Worm (Caenorhabditis elegans) whole organism, late embryonic: ENCODE data around the gene Y38H6C.25.

Experiments
- C38D4.7 ChIP-seq: fragments of 200-800 bp; sonication (Bioruptor generic); optimal IDR thresholded peaks from 2 replicates; lab custom pipeline; 2018; ENCODE audit warnings: mild to moderate bottlenecking, missing genetic modification characterization, moderate library complexity, missing compliant biosample characterization
- F13H6.1 ChIP-seq: sonication (generic microtip); optimal IDR thresholded peaks from 2 replicates; lab custom pipeline; 2016; ENCODE audit warnings: missing genetic modification characterization, missing compliant biosample characterization
- T23F11.4 ChIP-seq: fragments of 200-800 bp; sonication (Bioruptor generic); optimal IDR thresholded peaks from 2 replicates; lab custom pipeline; 2018; ENCODE audit warnings: mild to moderate bottlenecking, missing genetic modification characterization, missing compliant biosample characterization
- Y22D7AL.16 ChIP-seq: sonication (generic microtip); optimal IDR thresholded peaks from 2 replicates; lab custom pipeline; 2016; ENCODE audit warnings: missing genetic modification characterization, missing compliant biosample characterization
- ahr-1 ChIP-seq: sonication (generic microtip); optimal IDR thresholded peaks from 2 replicates; lab custom pipeline; 2016; ENCODE audit warnings: missing genetic modification characterization, missing compliant biosample characterization
- ceh-14 ChIP-seq: sonication (generic microtip); optimal IDR thresholded peaks from 2 replicates; lab custom pipeline; 2016; ENCODE audit warnings: missing genotype, missing genetic modification characterization, missing compliant biosample characterization
- ceh-19 ChIP-seq: fragments of 200-800 bp; sonication (Bioruptor generic); optimal IDR thresholded peaks from 2 replicates; lab custom pipeline; 2018; ENCODE audit warnings: mild to moderate bottlenecking, missing genetic modification characterization, missing compliant biosample characterization
- ceh-2 ChIP-seq: sonication (generic microtip); optimal IDR thresholded peaks from 2 replicates; lab custom pipeline; 2016; ENCODE audit warnings: missing genotype, missing genetic modification characterization, missing compliant biosample characterization
- ceh-22 ChIP-seq: sonication (generic microtip); optimal IDR thresholded peaks from 2 replicates; lab custom pipeline; 2017; ENCODE audit warnings: missing biosample characterization, missing genetic modification characterization
- ceh-24 ChIP-seq: sonication (generic microtip); optimal IDR thresholded peaks from 2 replicates; lab custom pipeline; 2016; ENCODE audit warnings: mild to moderate bottlenecking, missing genetic modification characterization, missing compliant biosample characterization
- ceh-30 ChIP-seq: fragments of 150-350 bp; optimal IDR thresholded peaks from 2 replicates; lab custom pipeline; 2014; ENCODE audit warnings: missing biosample characterization, missing genetic modification characterization
- ceh-31 ChIP-seq: sonication (generic microtip); optimal IDR thresholded peaks from 2 replicates; lab custom pipeline; 2016; ENCODE audit warnings: missing genetic modification characterization, missing compliant biosample characterization
- ceh-34 ChIP-seq: sonication (generic microtip); optimal IDR thresholded peaks from 2 replicates; lab custom pipeline; 2016; ENCODE audit warnings: mild to moderate bottlenecking, missing genetic modification characterization, missing compliant biosample characterization
- ceh-45 ChIP-seq: fragments of 200-800 bp; sonication (Bioruptor generic); IDR thresholded peaks from 2 replicates; pipeline ENCODE4 v1.3.6; 2022; ENCODE audit warnings: missing genetic modification reagents, missing genetic modification characterization, missing compliant biosample characterization
- ceh-48 ChIP-seq: sonication (generic microtip); optimal IDR thresholded peaks from 2 replicates; lab custom pipeline; 2016; ENCODE audit warnings: missing genetic modification characterization, inconsistent platforms, missing compliant biosample characterization
- che-1 ChIP-seq: sonication (generic microtip); optimal IDR thresholded peaks from 2 replicates; lab custom pipeline; 2016; ENCODE audit warnings: mild to moderate bottlenecking, missing genetic modification characterization, missing compliant biosample characterization
- dmd-4 ChIP-seq: sonication (generic microtip); optimal IDR thresholded peaks from 2 replicates; lab custom pipeline; 2016; ENCODE audit warnings: borderline replicate concordance, missing genetic modification characterization, missing compliant biosample characterization
- dve-1 ChIP-seq: sonication (generic microtip); optimal IDR thresholded peaks from 2 replicates; lab custom pipeline; 2017; ENCODE audit warnings: antibody characterized with exemption, mild to moderate bottlenecking, missing genetic modification characterization, missing compliant biosample characterization
- elt-4 ChIP-seq: sonication (generic microtip); optimal IDR thresholded peaks from 2 replicates; lab custom pipeline; 2016; ENCODE audit warnings: missing genetic modification characterization, missing compliant biosample characterization
- fax-1 ChIP-seq: sonication (generic microtip); optimal IDR thresholded peaks from 2 replicates; lab custom pipeline; 2016; ENCODE audit warnings: missing genotype, missing genetic modification characterization, missing compliant biosample characterization
- fkh-6 ChIP-seq: sonication (generic microtip); optimal IDR thresholded peaks from 2 replicates; lab custom pipeline; 2016; ENCODE audit warnings: missing genetic modification characterization, missing compliant biosample characterization
- gmeb-2 ChIP-seq: sonication (generic microtip); optimal IDR thresholded peaks from 2 replicates; lab custom pipeline; 2016; ENCODE audit warnings: missing genetic modification characterization, inconsistent platforms, missing compliant biosample characterization
- hlh-15 ChIP-seq: sonication (generic microtip); optimal IDR thresholded peaks from 2 replicates; lab custom pipeline; 2016; ENCODE audit warnings: missing genetic modification characterization, missing compliant biosample characterization
- hlh-30 ChIP-seq: sonication (generic microtip); optimal IDR thresholded peaks from 2 replicates; lab custom pipeline; 2017; ENCODE audit warnings: antibody characterized with exemption, missing genetic modification characterization, missing compliant biosample characterization; ENCODE audit not compliant: insufficient read depth
- hlh-6 ChIP-seq: sonication (generic microtip); optimal IDR thresholded peaks from 2 replicates; lab custom pipeline; 2016; ENCODE audit warnings: missing genotype, missing genetic modification characterization, missing compliant biosample characterization
- lim-6 ChIP-seq: sonication (generic microtip); optimal IDR thresholded peaks from 2 replicates; lab custom pipeline; 2016; ENCODE audit warnings: missing genetic modification characterization, missing compliant biosample characterization
- madf-2 ChIP-seq: sonication (generic microtip); optimal IDR thresholded peaks from 2 replicates; lab custom pipeline; 2017; ENCODE audit warnings: missing genetic modification characterization, missing compliant biosample characterization
- mec-3 ChIP-seq: sonication (generic microtip); optimal IDR thresholded peaks from 2 replicates; lab custom pipeline; 2016; ENCODE audit warnings: borderline replicate concordance, missing genetic modification characterization, missing compliant biosample characterization
- odd-2 ChIP-seq: sonication (generic microtip); optimal IDR thresholded peaks from 2 replicates; lab custom pipeline; 2017; ENCODE audit warnings: antibody characterized with exemption, mild to moderate bottlenecking, missing genetic modification characterization, missing compliant biosample characterization
- pha-4 ChIP-seq: fragments of 150-350 bp; optimal IDR thresholded peaks from 2 replicates; lab custom pipeline; 2018; ENCODE audit warnings: missing biosample characterization, missing genetic modification reagents, missing genetic modification characterization
- pros-1 ChIP-seq: fragments of 150-350 bp; optimal IDR thresholded peaks from 2 replicates; lab custom pipeline; 2014; ENCODE audit warnings: missing biosample characterization, missing genetic modification reagents, missing genetic modification characterization
- ref-2 ChIP-seq: sonication (generic microtip); optimal IDR thresholded peaks from 2 replicates; lab custom pipeline; 2016; ENCODE audit warnings: missing genetic modification characterization, missing compliant biosample characterization
- sdc-2 ChIP-seq: sonication (generic microtip); optimal IDR thresholded peaks from 2 replicates; lab custom pipeline; 2016; ENCODE audit warnings: missing genotype, missing genetic modification characterization, missing compliant biosample characterization
- sox-2 ChIP-seq: fragments of 200-800 bp; sonication (Bioruptor generic); IDR thresholded peaks from 2 replicates; pipeline ENCODE4 v1.3.6; 2022; ENCODE audit warnings: missing genetic modification reagents, missing genetic modification characterization, missing compliant biosample characterization
- syd-9 ChIP-seq: sonication (generic microtip); optimal IDR thresholded peaks from 2 replicates; lab custom pipeline; 2016; ENCODE audit warnings: mild to moderate bottlenecking, missing genetic modification characterization, moderate library complexity, missing compliant biosample characterization
- tbx-2 ChIP-seq: sonication (generic microtip); optimal IDR thresholded peaks from 2 replicates; lab custom pipeline; 2016; ENCODE audit warnings: missing genetic modification characterization, missing compliant biosample characterization
- tbx-7 ChIP-seq: sonication (generic microtip); optimal IDR thresholded peaks from 2 replicates; lab custom pipeline; 2016; ENCODE audit warnings: missing genotype, missing genetic modification characterization, missing compliant biosample characterization
- ttx-3 ChIP-seq: sonication (generic microtip); optimal IDR thresholded peaks from 2 replicates; lab custom pipeline; 2016; ENCODE audit warnings: missing genetic modification reagents, missing genetic modification characterization, missing compliant biosample characterization
- unc-55 ChIP-seq: sonication (generic microtip); optimal IDR thresholded peaks from 2 replicates; lab custom pipeline; 2017; ENCODE audit warnings: missing biosample characterization, missing genetic modification reagents, missing genetic modification characterization
- zip-5 ChIP-seq: sonication (generic microtip); optimal IDR thresholded peaks from 2 replicates; lab custom pipeline; 2016; ENCODE audit warnings: missing genetic modification characterization, missing compliant biosample characterization
- ztf-16 ChIP-seq: sonication (generic microtip); optimal IDR thresholded peaks from 2 replicates; lab custom pipeline; 2017; ENCODE audit warnings: missing genetic modification characterization, missing compliant biosample characterization

The Y38H6C.25 gene

DNA sequence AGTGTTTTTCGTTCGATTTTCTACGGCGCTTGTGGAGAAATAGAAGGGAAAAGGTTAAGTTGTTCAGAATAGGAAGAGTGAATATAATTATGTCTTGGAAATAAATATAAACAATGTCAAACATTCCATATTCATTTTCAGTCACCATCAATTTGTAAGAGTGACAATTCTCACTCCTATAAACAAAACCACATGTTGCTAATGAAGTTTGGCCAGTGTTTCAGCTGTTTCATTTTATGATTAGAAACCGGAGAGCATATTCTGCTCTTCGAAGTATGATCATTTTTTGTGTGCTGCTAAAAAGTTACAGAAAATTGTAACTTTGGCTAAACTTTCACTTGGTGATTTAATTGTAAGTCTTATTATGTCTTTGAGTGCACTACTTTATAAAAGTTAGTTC, 36.1 kb downstream of the Y38H6C.25 start, which contains the start of gene Y38H6C.21:
Gene Y38H6C.21, minus strand, starts transcription at position 148 of the 400 bp plus-strand sequence.
- TF ChIP-seq Y22D7AL.16 (tag; lab: Kevin White, UChicago) (no peak), dve-1 (tag; lab: Kevin White, UChicago) (no peak), C38D4.7 (GFP tag; lab: Kevin White, UChicago) (no peak), hlh-15 (tag; lab: Kevin White, UChicago) (no peak), F13H6.1 (tag; lab: Kevin White, UChicago) (no peak), ceh-45 (GFP tag; lab: Robert Waterston, UW) (no peak), ceh-19 (no peak), che-1 (tag; lab: Kevin White, UChicago) (no peak), dmd-4 (tag; lab: Kevin White, UChicago) (no peak), ceh-31 (no peak), ceh-30 (no peak), ceh-14 (no peak), sdc-2 (tag; lab: Kevin White, UChicago) (no peak), ref-2 (tag; lab: Kevin White, UChicago) (no peak), ceh-22 (no peak), fkh-6 (tag; lab: Kevin White, UChicago) (no peak), fax-1 (tag; lab: Kevin White, UChicago) (no peak)

DNA sequence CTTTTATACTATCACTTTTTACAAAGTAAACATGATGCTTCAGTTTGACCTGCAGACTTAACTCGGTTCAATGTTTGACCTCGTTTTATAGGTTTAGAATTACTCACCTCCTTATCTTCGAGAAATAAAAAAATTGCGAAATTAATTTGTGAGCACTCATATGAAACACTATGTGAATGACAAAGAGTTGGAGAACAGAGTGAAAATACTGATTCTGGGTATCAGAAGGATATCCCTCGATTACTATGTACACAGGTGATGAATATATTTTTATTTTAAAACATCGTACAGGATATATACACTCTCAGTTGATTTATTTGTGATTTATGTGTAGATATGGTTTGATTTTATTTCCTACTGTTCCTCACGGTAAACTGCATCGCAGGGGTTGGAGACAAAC, 37.2 kb downstream of the Y38H6C.25 start, which contains the start of gene Y38H6C.23:
Gene Y38H6C.23, minus strand, starts transcription at position 101 of the 400 bp plus-strand sequence.
- TF ChIP-seq unc-55 (GFP tag; lab: Kevin White, UChicago) (no peak), tbx-7 (no peak), pha-4 (tag; lab: Kevin White, UChicago) (no peak), hlh-6 (tag; lab: Kevin White, UChicago) (no peak), ceh-2 (tag; lab: Kevin White, UChicago) (no peak), mec-3 (tag; lab: Kevin White, UChicago) (no peak), ahr-1 (tag; lab: Kevin White, UChicago) (no peak), che-1 (tag; lab: Kevin White, UChicago) (no peak), ceh-30 (no peak), zip-5 (no peak), gmeb-2 (tag; lab: Kevin White, UChicago) (no peak), ceh-22 (no peak), fkh-6 (tag; lab: Kevin White, UChicago) (no peak)
- TF ChIP-seq, all 69 proteins: peak for 0

DNA sequence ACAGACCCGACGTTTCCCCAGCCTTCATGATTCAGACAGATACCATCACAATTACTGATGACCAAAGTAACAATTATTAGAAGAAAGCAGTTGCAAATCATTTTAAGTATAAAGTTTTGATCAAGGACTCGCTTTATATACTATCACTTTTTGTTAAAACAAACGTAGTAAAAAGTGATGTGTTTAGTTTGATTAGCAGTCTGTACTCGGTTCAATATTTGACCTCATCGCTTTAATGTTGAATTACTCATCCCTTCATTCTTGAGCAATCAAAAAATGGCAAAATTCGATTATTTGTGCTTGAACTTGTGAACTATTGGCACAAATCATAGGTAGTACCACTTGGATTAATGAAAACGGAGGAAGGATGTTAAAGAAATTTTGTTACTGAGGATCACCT, 39.2 kb downstream of the Y38H6C.25 start, which contains the start of gene abf-4:
Gene abf-4, minus strand, starts transcription at position 101 of the 400 bp plus-strand sequence.
- TF ChIP-seq elt-4 (tag; lab: Kevin White, UChicago): no peak
- TF ChIP-seq hlh-30 (tag; lab: Kevin White, UChicago): no peak
- TF ChIP-seq fax-1 (tag; lab: Kevin White, UChicago): no peak
- TF ChIP-seq fkh-6 (tag; lab: Kevin White, UChicago): no peak
- no peak for TF ChIP-seq ceh-45 (GFP tag; lab: Robert Waterston, UW)
- TF ChIP-seq odd-2 (tag; lab: Kevin White, UChicago): no peak
- no peak for TF ChIP-seq T23F11.4 (GFP tag; lab: Kevin White, UChicago)
- TF ChIP-seq sox-2 (GFP tag; lab: Robert Waterston, UW): no peak
- TF ChIP-seq pros-1: no peak
- TF ChIP-seq madf-2: no peak
- no peak for TF ChIP-seq ceh-2 (tag; lab: Kevin White, UChicago)
- no peak for TF ChIP-seq syd-9
- no peak for TF ChIP-seq ztf-16 (tag; lab: Kevin White, UChicago)
- no peak for TF ChIP-seq lim-6 (tag; lab: Kevin White, UChicago)
- TF ChIP-seq ttx-3 (tag; lab: Kevin White, UChicago): no peak
- no peak for TF ChIP-seq ceh-24
- no peak for TF ChIP-seq tbx-2 (tag; lab: Kevin White, UChicago)
- TF ChIP-seq ceh-34 (tag; lab: Kevin White, UChicago): no peak
- TF ChIP-seq ceh-48: no peak
- TF ChIP-seq gmeb-2 (tag; lab: Kevin White, UChicago): no peak
